Worm (Caenorhabditis elegans) whole organism, L3 larva: ENCODE results near the gene K03B4.1.
A peak's percentile ranks its signal among the peaks of the same experiment; 100 is the strongest.

Experiments
- ZK546.5 ChIP-seq: sonication (generic microtip); optimal IDR thresholded peaks from 2 replicates; lab custom pipeline; 2017; ENCODE audit warnings: missing biosample characterization, missing genetic modification characterization
- aly-2 ChIP-seq: fragments of 150-350 bp; optimal IDR thresholded peaks from 2 replicates; lab custom pipeline; 2014; ENCODE audit warnings: missing biosample characterization, missing genetic modification characterization
- ceh-28 ChIP-seq: fragments of 150-350 bp; optimal IDR thresholded peaks from 2 replicates; lab custom pipeline; 2014; ENCODE audit warnings: missing biosample characterization, missing genetic modification reagents, missing genetic modification characterization
- ceh-82 ChIP-seq: fragments of 150-350 bp; optimal IDR thresholded peaks from 2 replicates; lab custom pipeline; 2014; ENCODE audit warnings: missing biosample characterization, missing genetic modification characterization
- ceh-9 ChIP-seq: sonication (generic microtip); optimal IDR thresholded peaks from 2 replicates; lab custom pipeline; 2018; ENCODE audit warnings: missing biosample characterization, missing genetic modification characterization
- daf-12 ChIP-seq: fragments of 150-350 bp; optimal IDR thresholded peaks from 2 replicates; lab custom pipeline; 2014; ENCODE audit warnings: missing biosample characterization, missing genetic modification reagents, missing genetic modification characterization
- elt-1 ChIP-seq: fragments of 150-350 bp; optimal IDR thresholded peaks from 2 replicates; lab custom pipeline; 2014; ENCODE audit warnings: missing biosample characterization, missing genetic modification characterization
- elt-2 ChIP-seq: sonication (generic microtip); optimal IDR thresholded peaks from 2 replicates; lab custom pipeline; 2016; ENCODE audit warnings: missing genetic modification reagents, mild to moderate bottlenecking, missing genetic modification characterization, missing compliant biosample characterization
- hmg-11 ChIP-seq: sonication (generic microtip); optimal IDR thresholded peaks from 2 replicates; lab custom pipeline; 2016; ENCODE audit warnings: missing genetic modification characterization, missing compliant biosample characterization
- jun-1 ChIP-seq: fragments of 150-350 bp; optimal IDR thresholded peaks from 2 replicates; lab custom pipeline; 2014; ENCODE audit warnings: missing biosample characterization, missing genetic modification reagents, missing genetic modification characterization
- mdl-1 ChIP-seq: fragments of 150-350 bp; optimal IDR thresholded peaks from 2 replicates; lab custom pipeline; 2014; ENCODE audit warnings: missing biosample characterization, missing genetic modification characterization
- mml-1 ChIP-seq: fragments of 150-350 bp; sonication (generic microtip); optimal IDR thresholded peaks from 3 replicates; lab custom pipeline; 2014; ENCODE audit warnings: missing biosample characterization, missing genetic modification characterization
- nfya-1 ChIP-seq: sonication (generic microtip); optimal IDR thresholded peaks from 2 replicates; lab custom pipeline; 2017; ENCODE audit warnings: missing genetic modification characterization, mild to moderate bottlenecking, missing compliant biosample characterization, antibody characterized with exemption, moderate library complexity; ENCODE audit not compliant: insufficient read depth
- nhr-77 ChIP-seq: fragments of 150-350 bp; optimal IDR thresholded peaks from 2 replicates; lab custom pipeline; 2014; ENCODE audit warnings: missing biosample characterization, missing genetic modification characterization
- pqm-1 ChIP-seq: fragments of 150-350 bp; optimal IDR thresholded peaks from 2 replicates; lab custom pipeline; 2017; ENCODE audit warnings: missing biosample characterization, missing genetic modification characterization, inconsistent platforms
- sea-2 ChIP-seq: fragments of 150-350 bp; sonication (generic microtip); optimal IDR thresholded peaks from 4 replicates; lab custom pipeline; 2014; ENCODE audit warnings: missing biosample characterization, missing genetic modification reagents, missing genetic modification characterization
- skn-1 ChIP-seq: fragments of 150-350 bp; optimal IDR thresholded peaks from 2 replicates; lab custom pipeline; 2014; ENCODE audit warnings: missing biosample characterization, missing genetic modification characterization
- tbx-2 ChIP-seq: sonication (generic microtip); optimal IDR thresholded peaks from 2 replicates; lab custom pipeline; 2016; ENCODE audit warnings: mild to moderate bottlenecking, missing genetic modification characterization, missing compliant biosample characterization
- zag-1 ChIP-seq: fragments of 150-350 bp; optimal IDR thresholded peaks from 2 replicates; lab custom pipeline; 2014; ENCODE audit warnings: missing biosample characterization, missing genetic modification characterization
- ztf-4 ChIP-seq: fragments of 150-350 bp; optimal IDR thresholded peaks from 2 replicates; lab custom pipeline; 2014; ENCODE audit warnings: missing biosample characterization, missing genetic modification characterization

K03B4.1 gene

ce11 chrV:4733952-4734351, 44.8 kb downstream of the K03B4.1 start:
- TF ChIP-seq skn-1 (tag; lab: Kevin White, UChicago) (no peak), mml-1 (tag; lab: Kevin White, UChicago) (no peak), hmg-11 (tag; lab: Kevin White, UChicago) (no peak), ceh-82 (tag; lab: Kevin White, UChicago) (no peak), ceh-28 (no peak), zag-1 (tag; lab: Kevin White, UChicago) (no peak), ZK546.5 (tag; lab: Kevin White, UChicago) (no peak), nhr-77 (tag; lab: Kevin White, UChicago) (no peak), ztf-4 (no peak), daf-12 (no peak)

- TF ChIP-seq aly-2 (tag; lab: Kevin White, UChicago) (no peak), tbx-2 (tag; lab: Kevin White, UChicago) (no peak), jun-1 (no peak), nfya-1 (tag; lab: Kevin White, UChicago) (no peak), hmg-11 (tag; lab: Kevin White, UChicago) (no peak), elt-1 (tag; lab: Kevin White, UChicago) (no peak), sea-2 (no peak), elt-2 (tag; lab: Kevin White, UChicago) (no peak), daf-12 (no peak), mdl-1 (tag; lab: Kevin White, UChicago) (no peak), ceh-9 (tag; lab: Kevin White, UChicago) (no peak)
Observed at ce11 chrV:4734608-4735007, 45.5 kb downstream of the K03B4.1 start.

ce11 chrV:4737727-4738126, 48.6 kb downstream of the K03B4.1 start, which contains the start of gene F39G3.2:
TSS of gene F39G3.2 (plus strand) at chrV:4737831.
- peak; percentile 90 for TF ChIP-seq elt-2 (tag; lab: Kevin White, UChicago)
- peak; percentile 50 for TF ChIP-seq pqm-1
- peak; percentile 4 for TF ChIP-seq jun-1
- no peak for TF ChIP-seq aly-2 (tag; lab: Kevin White, UChicago)
